Fruit fly (Drosophila melanogaster) whole organism: ENCODE measurements around the gene Jon99Ciii.
"Not testable (repeated sequence)": the region's sequence is repeated elsewhere in the genome, so short reads cannot be mapped to it uniquely, and the experiment has no call there.

Experiments
- Dll ChIP-seq: fragments of >200 bp; optimal IDR thresholded peaks from 2 replicates; lab custom pipeline; 2017
- EcR ChIP-seq, 2 experiments: fragments of >200 bp; optimal IDR thresholded peaks; 2 replicates each; lab custom pipeline; 2017; ENCODE audit warnings: missing biosample characterization in 2 of 2, missing genetic modification characterization in 2 of 2, missing genetic modification reagents in 2 of 2
- pan ChIP-seq: fragments of >200 bp; optimal IDR thresholded peaks from 2 replicates; lab custom pipeline; 2017
- usp ChIP-seq: fragments of >200 bp; optimal IDR thresholded peaks from 2 replicates; lab custom pipeline; 2017; ENCODE audit warnings: missing biosample characterization, missing genetic modification characterization, mixed read lengths

DNA sequence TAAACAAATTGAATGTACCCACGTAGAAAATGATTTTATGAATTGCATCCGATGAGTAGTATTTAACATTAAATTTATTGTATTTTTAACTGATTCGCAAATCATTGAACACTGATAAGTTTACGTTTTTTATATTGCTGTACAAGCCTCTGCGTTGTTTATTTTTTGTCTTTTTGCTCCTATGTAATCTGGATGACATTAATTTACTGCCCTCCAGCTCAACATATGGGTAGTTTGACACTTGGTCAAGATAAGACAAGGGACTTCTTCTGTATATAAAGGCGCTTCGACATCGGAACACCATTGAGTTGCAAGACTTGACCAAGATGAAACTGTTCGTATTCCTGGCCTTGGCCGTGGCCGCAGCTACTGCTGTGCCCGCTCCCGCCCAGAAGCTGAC, at the start of gene Jon99Ciii:
- TF ChIP-seq Dll (lab: Kevin White, UChicago); usp (GFP tag; lab: Kevin White, UChicago); pan (lab: Kevin White, UChicago); EcR (GFP tag; optimal IDR thresholded peaks at IDR 0.05; lab: Kevin White, UChicago): not testable (repeated sequence)
